Fruit fly (Drosophila melanogaster) whole organism, prepupa: ENCODE data around the gene Hmt4-20.

ENCODE experiments used
- CG3919 ChIP-seq: fragments of 200-800 bp; sonication (Bioruptor generic); optimal IDR thresholded peaks from 3 replicates; lab custom pipeline; 2016; ENCODE audit warnings: missing biosample characterization, missing genetic modification characterization
- CG6808 ChIP-seq: fragments of 200-800 bp; sonication (Bioruptor generic); optimal IDR thresholded peaks from 3 replicates; lab custom pipeline; 2017; ENCODE audit warnings: missing biosample characterization, missing genetic modification characterization, mild to moderate bottlenecking, moderate library complexity, missing genetic modification reagents
- fd59A ChIP-seq: fragments of 200-800 bp; sonication (Bioruptor generic); optimal IDR thresholded peaks from 2 replicates; lab custom pipeline; 2017; ENCODE audit warnings: missing biosample characterization, mild to moderate bottlenecking, missing genetic modification characterization, missing genetic modification reagents

dm6 chrX:636606-637530 is 19.0 kb downstream of the Hmt4-20 start:
- TF ChIP-seq CG6808 (GFP tag; lab: Kevin White, UChicago) (no peak), fd59A (GFP tag; lab: Kevin White, UChicago) (no peak), CG3919 (GFP tag; lab: Kevin White, UChicago) (no peak)
